Worm (Caenorhabditis elegans) whole organism, L1 larva: Measurements from ENCODE around the gene irld-6.
A peak's percentile ranks its signal among the peaks of the same experiment; 100 is the strongest.

Source experiments
- C16A3.4 ChIP-seq: fragments of 150-350 bp; optimal IDR thresholded peaks from 2 replicates; lab custom pipeline; 2014; ENCODE audit warnings: missing biosample characterization, missing genetic modification characterization
- aha-1 ChIP-seq: fragments of 150-350 bp; optimal IDR thresholded peaks from 2 replicates; lab custom pipeline; 2014; ENCODE audit warnings: missing biosample characterization, missing genetic modification characterization
- aly-2 ChIP-seq: fragments of 150-350 bp; optimal IDR thresholded peaks from 2 replicates; lab custom pipeline; 2014; ENCODE audit warnings: missing biosample characterization, missing genetic modification characterization
- ama-1 ChIP-seq: fragments of 150-350 bp; optimal IDR thresholded peaks from 2 replicates; lab custom pipeline; 2014
- ceh-63 ChIP-seq: fragments of 200-800 bp; sonication (Bioruptor generic); optimal IDR thresholded peaks from 2 replicates; lab custom pipeline; 2018; ENCODE audit warnings: mild to moderate bottlenecking, missing genetic modification characterization, missing compliant biosample characterization
- dpl-1 ChIP-seq, 3 experiments: fragments of 150-350 bp in 2 of 3; sonication (generic microtip) in 1 of 3; optimal IDR thresholded peaks; 2 replicates each; lab custom pipeline; 2014 to 2017; ENCODE audit warnings: missing biosample characterization in 3 of 3, missing genetic modification characterization in 3 of 3, missing genetic modification reagents in 3 of 3
- dsc-1 ChIP-seq: sonication (generic microtip); optimal IDR thresholded peaks from 2 replicates; lab custom pipeline; 2016; ENCODE audit warnings: mild to moderate bottlenecking, missing genetic modification characterization, missing compliant biosample characterization
- efl-1 ChIP-seq, 4 experiments: fragments of 150-350 bp; optimal IDR thresholded peaks in 3 of 4; peaks in 1 of 4; 1 replicate in 1 of 4; 2 replicates in 3 of 4; lab custom pipeline; 2014; ENCODE audit warnings: missing biosample characterization in 2 of 4, missing genetic modification characterization in 2 of 4, missing genetic modification reagents in 2 of 4
- egl-13 ChIP-seq: sonication (generic microtip); optimal IDR thresholded peaks from 2 replicates; lab custom pipeline; 2016; ENCODE audit warnings: missing genotype, missing genetic modification reagents, missing genetic modification characterization, missing compliant biosample characterization
- egl-27 ChIP-seq, 2 experiments: fragments of 150-350 bp in 1 of 2; sonication (generic microtip); optimal IDR thresholded peaks; 3 replicates each; lab custom pipeline; 2017 to 2018; ENCODE audit warnings: missing biosample characterization in 2 of 2, missing genetic modification characterization in 2 of 2, missing genetic modification reagents in 2 of 2
- elt-3 ChIP-seq, 6 experiments: fragments of 150-350 bp in 1 of 6; sonication (generic microtip); optimal IDR thresholded peaks; 2 replicates each; lab custom pipeline; 2017 to 2018; ENCODE audit warnings: missing biosample characterization in 6 of 6, missing genetic modification characterization in 6 of 6, inconsistent platforms in 1 of 6
- fkh-10 ChIP-seq: sonication (generic microtip); optimal IDR thresholded peaks from 2 replicates; lab custom pipeline; 2017; ENCODE audit warnings: missing biosample characterization, missing genetic modification reagents, missing genetic modification characterization
- fkh-8 ChIP-seq: sonication (generic microtip); optimal IDR thresholded peaks from 2 replicates; lab custom pipeline; 2016; ENCODE audit warnings: mild to moderate bottlenecking, missing genetic modification characterization, missing compliant biosample characterization
- grh-1 ChIP-seq: fragments of 200-800 bp; sonication (Bioruptor generic); IDR thresholded peaks from 2 replicates; pipeline ENCODE4 v1.3.6; 2022; ENCODE audit warnings: missing genetic modification reagents, missing genetic modification characterization, missing compliant biosample characterization
- lin-14 ChIP-seq: fragments of 200-800 bp; sonication (Bioruptor generic); optimal IDR thresholded peaks from 2 replicates; lab custom pipeline; 2018; ENCODE audit warnings: mild to moderate bottlenecking, missing genetic modification characterization, moderate library complexity, missing compliant biosample characterization
- lin-35 ChIP-seq, 2 experiments: fragments of 150-350 bp; optimal IDR thresholded peaks; 2 replicates each; lab custom pipeline; 2014; ENCODE audit warnings: missing biosample characterization in 2 of 2, missing genetic modification characterization in 2 of 2, missing genetic modification reagents in 2 of 2
- lin-39 ChIP-seq: fragments of 150-350 bp; optimal IDR thresholded peaks from 2 replicates; lab custom pipeline; 2014; ENCODE audit warnings: missing biosample characterization, missing genetic modification reagents, missing genetic modification characterization
- lsy-2 ChIP-seq, 2 experiments: fragments of 150-350 bp; optimal IDR thresholded peaks; 2 replicates each; lab custom pipeline; 2014; ENCODE audit warnings: missing biosample characterization in 2 of 2, missing genetic modification characterization in 2 of 2
- mdl-1 ChIP-seq, 2 experiments: fragments of 150-350 bp; optimal IDR thresholded peaks; 2 replicates each; lab custom pipeline; 2014 to 2017; ENCODE audit warnings: missing biosample characterization in 2 of 2, missing genetic modification characterization in 2 of 2, inconsistent platforms in 1 of 2
- nhr-19 ChIP-seq: fragments of 200-800 bp; sonication (Bioruptor generic); conservative IDR thresholded peaks from 2 replicates; pipeline ENCODE4 v1.3.6; 2022; ENCODE audit warnings: missing genetic modification characterization, missing compliant biosample characterization
- nhr-47 ChIP-seq: sonication (generic microtip); optimal IDR thresholded peaks from 2 replicates; lab custom pipeline; 2016; ENCODE audit warnings: mild to moderate bottlenecking, missing genetic modification characterization, moderate library complexity, missing compliant biosample characterization
- nhr-71 ChIP-seq: sonication (generic microtip); optimal IDR thresholded peaks from 2 replicates; lab custom pipeline; 2016; ENCODE audit warnings: mild to moderate bottlenecking, missing genetic modification characterization, moderate library complexity, missing compliant biosample characterization
- nhr-77 ChIP-seq: fragments of 150-350 bp; optimal IDR thresholded peaks from 2 replicates; lab custom pipeline; 2014; ENCODE audit warnings: missing biosample characterization, missing genetic modification characterization
- nhr-84 ChIP-seq: sonication (generic microtip); optimal IDR thresholded peaks from 2 replicates; lab custom pipeline; 2017; ENCODE audit warnings: missing biosample characterization, missing genetic modification characterization
- nhr-85 ChIP-seq: sonication (generic microtip); peaks from one replicate; lab custom pipeline; 2016; ENCODE audit warnings: missing genetic modification characterization, inconsistent platforms, missing compliant biosample characterization
- nhr-90 ChIP-seq: sonication (generic microtip); optimal IDR thresholded peaks from 2 replicates; lab custom pipeline; 2016; ENCODE audit warnings: mild to moderate bottlenecking, missing genetic modification characterization, missing compliant biosample characterization; ENCODE audit not compliant: poor library complexity
- pag-3 ChIP-seq: sonication (generic microtip); optimal IDR thresholded peaks from 2 replicates; lab custom pipeline; 2017; ENCODE audit warnings: missing genetic modification characterization, mild to moderate bottlenecking, missing compliant biosample characterization, antibody characterized with exemption, borderline replicate concordance; ENCODE audit not compliant: insufficient read depth
- rnt-1 ChIP-seq: sonication (generic microtip); optimal IDR thresholded peaks from 2 replicates; lab custom pipeline; 2016; ENCODE audit warnings: mild to moderate bottlenecking, missing genetic modification characterization, moderate library complexity, missing compliant biosample characterization
- skn-1 ChIP-seq: fragments of 150-350 bp; optimal IDR thresholded peaks from 2 replicates; lab custom pipeline; 2014; ENCODE audit warnings: missing biosample characterization, missing genetic modification characterization
- snu-23 ChIP-seq: sonication (generic microtip); optimal IDR thresholded peaks from 2 replicates; lab custom pipeline; 2016; ENCODE audit warnings: missing genetic modification characterization, missing compliant biosample characterization
- sox-4 ChIP-seq: sonication (generic microtip); optimal IDR thresholded peaks from 2 replicates; lab custom pipeline; 2016; ENCODE audit warnings: missing genetic modification characterization, missing compliant biosample characterization
- sptf-1 ChIP-seq: fragments of 150-350 bp; optimal IDR thresholded peaks from 2 replicates; lab custom pipeline; 2014; ENCODE audit warnings: missing biosample characterization, missing genetic modification characterization
- sup-37 ChIP-seq: fragments of 200-800 bp; sonication (Bioruptor generic); optimal IDR thresholded peaks from 2 replicates; lab custom pipeline; 2018; ENCODE audit warnings: mild to moderate bottlenecking, missing genetic modification characterization, missing compliant biosample characterization
- swsn-7 ChIP-seq: sonication (generic microtip); optimal IDR thresholded peaks from 2 replicates; lab custom pipeline; 2016; ENCODE audit warnings: missing genetic modification characterization, missing compliant biosample characterization
- unc-130 ChIP-seq: fragments of 150-350 bp; optimal IDR thresholded peaks from 2 replicates; lab custom pipeline; 2017; ENCODE audit warnings: missing biosample characterization, missing genetic modification characterization, inconsistent platforms
- unc-86 ChIP-seq: sonication (generic microtip); optimal IDR thresholded peaks from 2 replicates; lab custom pipeline; 2016; ENCODE audit warnings: missing genetic modification characterization, missing compliant biosample characterization
- xbp-1 ChIP-seq: sonication (generic microtip); optimal IDR thresholded peaks from 2 replicates; lab custom pipeline; 2016; ENCODE audit warnings: missing genetic modification characterization, missing compliant biosample characterization
- zip-4 ChIP-seq: fragments of 200-800 bp; sonication (Bioruptor generic); optimal IDR thresholded peaks from 2 replicates; lab custom pipeline; 2018; ENCODE audit warnings: mild to moderate bottlenecking, missing genetic modification characterization, moderate library complexity, missing compliant biosample characterization

irld-6 gene

ce11 chrV:10719833-10720170 lies 36.8 kb downstream of the irld-6 start (continued):
- TF ChIP-seq fkh-10 (GFP tag; lab: Kevin White, UChicago) (no peak), nhr-90 (peak; percentile 76), sptf-1 (tag; lab: Kevin White, UChicago) (no peak), aha-1 (peak; percentile 32), egl-27 (tag; optimal IDR thresholded peaks at IDR 0.05; lab: Kevin White, UChicago) (no peak), swsn-7 (tag; lab: Kevin White, UChicago) (peak; percentile 50), elt-3 (tag; optimal IDR thresholded peaks at IDR 0.05; lab: Kevin White, UChicago) (peak in 2 of 6 experiments; percentile 88 to 89), aly-2 (tag; lab: Kevin White, UChicago) (no peak), nhr-19 (GFP tag; lab: Robert Waterston, UW) (peak; percentile 80), lin-35 (GFP tag; optimal IDR thresholded peaks at IDR 0.05; lab: Kevin White, UChicago) (peak; percentile 49 to 89), ama-1 (lab: Kevin White, UChicago) (peak; percentile 64), grh-1 (GFP tag; lab: Robert Waterston, UW) (peak; percentile 58), dpl-1 (GFP tag; optimal IDR thresholded peaks at IDR 0.05; lab: Kevin White, UChicago) (peak; percentile 29 to 63 (median 30)), snu-23 (GFP tag; lab: Kevin White, UChicago) (peak; percentile 85), xbp-1 (peak; percentile 51), unc-130 (tag; lab: Kevin White, UChicago) (peak; percentile 86), nhr-85 (peak; percentile 99), lsy-2 (tag; optimal IDR thresholded peaks at IDR 0.05; lab: Kevin White, UChicago) (peak; percentile 50 to 90)
- TF ChIP-seq, all 84 proteins: peak for 42

ce11 chrV:10719019-10719832 lies 37.4 kb downstream of the irld-6 start:
- TF ChIP-seq skn-1: peak; percentile 6
- no peak for TF ChIP-seq efl-1 (optimal IDR thresholded peaks at IDR 0.05; lab: Kevin White, UChicago)
- TF ChIP-seq efl-1 (GFP tag; optimal IDR thresholded peaks at IDR 0.05 in 1 of 2; lab: Kevin White, UChicago): peak in 1 of 2 experiments; percentile 59
- TF ChIP-seq fkh-8 (tag; lab: Kevin White, UChicago): peak; percentile 8
- peak; percentile 31 for TF ChIP-seq egl-13 (tag; lab: Kevin White, UChicago)
- TF ChIP-seq sup-37 (GFP tag; lab: Kevin White, UChicago): peak; percentile 12
- TF ChIP-seq pag-3 (tag; lab: Kevin White, UChicago): no peak
- peak; percentile 82 for TF ChIP-seq rnt-1 (tag; lab: Kevin White, UChicago)
- no peak for TF ChIP-seq unc-86 (tag; lab: Kevin White, UChicago)
- TF ChIP-seq snu-23 (GFP tag; lab: Kevin White, UChicago): peak; percentile 21
- peak; percentile 14 for TF ChIP-seq xbp-1
- TF ChIP-seq nhr-19 (GFP tag; lab: Robert Waterston, UW): peak; percentile 52
- TF ChIP-seq lsy-2 (tag; optimal IDR thresholded peaks at IDR 0.05; lab: Kevin White, UChicago): peak in 1 of 2 experiments; percentile 44
- peak; percentile 65 for TF ChIP-seq nhr-71 (tag; lab: Kevin White, UChicago)
- TF ChIP-seq fkh-10 (GFP tag; lab: Kevin White, UChicago): no peak
- TF ChIP-seq egl-27 (tag; optimal IDR thresholded peaks at IDR 0.05; lab: Kevin White, UChicago): no peak
- peak; percentile 31 for TF ChIP-seq C16A3.4 (tag; lab: Kevin White, UChicago)
- TF ChIP-seq nhr-47 (tag; lab: Kevin White, UChicago): peak; percentile 25
- peak; percentile 40 for TF ChIP-seq unc-130 (tag; lab: Kevin White, UChicago)
- no peak for TF ChIP-seq ceh-63 (GFP tag; lab: Kevin White, UChicago)
- peak in 1 of 2 experiments; percentile 10 for TF ChIP-seq lin-35 (GFP tag; optimal IDR thresholded peaks at IDR 0.05; lab: Kevin White, UChicago)
- no peak for TF ChIP-seq nhr-77
- TF ChIP-seq ama-1 (lab: Kevin White, UChicago): peak; percentile 16
- TF ChIP-seq dsc-1 (tag; lab: Kevin White, UChicago): peak; percentile 24
- TF ChIP-seq lin-39 (tag; lab: Kevin White, UChicago): peak; percentile 54
- TF ChIP-seq zip-4 (GFP tag; lab: Kevin White, UChicago): no peak
- TF ChIP-seq nhr-84: no peak
- TF ChIP-seq lin-14: peak; percentile 64
- TF ChIP-seq mdl-1 (tag; optimal IDR thresholded peaks at IDR 0.05; lab: Kevin White, UChicago): peak in 1 of 2 experiments; percentile 24
- TF ChIP-seq sox-4 (tag; lab: Kevin White, UChicago): no peak
